Worm (Caenorhabditis elegans) whole organism, young adult: ENCODE results near the gene Y73B6BL.44.
A peak's percentile ranks its signal among the peaks of the same experiment; 100 is the strongest.

Experiments used
- B0035.1 ChIP-seq: sonication (generic microtip); optimal IDR thresholded peaks from 2 replicates; lab custom pipeline; 2016; ENCODE audit warnings: missing genetic modification characterization, mild to moderate bottlenecking, missing compliant biosample characterization, missing genotype, missing genetic modification reagents
- C06A6.2 ChIP-seq: fragments of 200-800 bp; sonication (Bioruptor generic); conservative IDR thresholded peaks from 2 replicates; pipeline ENCODE4 v1.3.6; 2022; ENCODE audit warnings: missing genetic modification characterization, missing compliant biosample characterization
- C17E4.6 ChIP-seq: fragments of 200-800 bp; sonication (Bioruptor generic); IDR thresholded peaks from 2 replicates; pipeline ENCODE4 v1.3.6; 2022; ENCODE audit warnings: missing genetic modification reagents, missing genetic modification characterization, missing compliant biosample characterization
- F23B12.7 ChIP-seq: sonication (generic microtip); optimal IDR thresholded peaks from 2 replicates; lab custom pipeline; 2017; ENCODE audit warnings: missing genetic modification characterization, mild to moderate bottlenecking, missing compliant biosample characterization, antibody characterized with exemption, moderate library complexity; ENCODE audit not compliant: insufficient read depth
- F37B4.10 ChIP-seq: fragments of 200-800 bp; sonication (Bioruptor generic); IDR thresholded peaks from 2 replicates; pipeline ENCODE4 v1.3.6; 2022; ENCODE audit warnings: missing genetic modification characterization, missing compliant biosample characterization
- F39B2.1 ChIP-seq: fragments of 200-800 bp; sonication (Bioruptor generic); IDR thresholded peaks from 2 replicates; pipeline ENCODE4 v1.3.6; 2022; ENCODE audit warnings: missing genetic modification reagents, missing genetic modification characterization, missing compliant biosample characterization
- F57A8.1 ChIP-seq: fragments of 200-800 bp; sonication (Bioruptor generic); optimal IDR thresholded peaks from 2 replicates; lab custom pipeline; 2018; ENCODE audit warnings: mild to moderate bottlenecking, missing genetic modification characterization, moderate library complexity, missing compliant biosample characterization
- F57C9.4 ChIP-seq: sonication (generic microtip); optimal IDR thresholded peaks from 2 replicates; lab custom pipeline; 2017; ENCODE audit warnings: mild to moderate bottlenecking, missing genetic modification characterization, missing compliant biosample characterization
- T26A5.8 ChIP-seq: sonication (generic microtip); optimal IDR thresholded peaks from 2 replicates; lab custom pipeline; 2016; ENCODE audit warnings: missing genetic modification characterization, missing compliant biosample characterization
- Y79H2A.3 ChIP-seq: fragments of 200-800 bp; sonication (Bioruptor generic); conservative IDR thresholded peaks from 2 replicates; pipeline ENCODE4 v1.3.6; 2022; ENCODE audit warnings: missing genetic modification reagents, missing genetic modification characterization, missing compliant biosample characterization
- ama-1 ChIP-seq, 3 experiments: fragments of 150-350 bp in 1 of 3; sonication (generic microtip) in 2 of 3; optimal IDR thresholded peaks; 2 replicates each; lab custom pipeline; 2014 to 2018; ENCODE audit warnings: missing biosample characterization in 2 of 3, missing genetic modification characterization in 2 of 3, missing genetic modification reagents in 2 of 3
- bed-1 ChIP-seq: fragments of 200-800 bp; sonication (Bioruptor generic); IDR thresholded peaks from 2 replicates; pipeline ENCODE4 v1.3.6; 2022; ENCODE audit warnings: missing genetic modification reagents, missing genetic modification characterization, missing compliant biosample characterization
- cebp-1 ChIP-seq, 2 experiments: fragments of 200-800 bp in 1 of 2; sonication (Bioruptor generic) in 1 of 2; sonication (generic microtip) in 1 of 2; IDR thresholded peaks in 1 of 2; optimal IDR thresholded peaks in 1 of 2; 2 replicates each; pipeline versions ENCODE4 v1.3.6 to Lab custom; 2017 to 2022; ENCODE audit warnings: missing compliant biosample characterization in 2 of 2, missing genetic modification characterization in 2 of 2, mild to moderate bottlenecking in 1 of 2, missing genetic modification reagents in 1 of 2, moderate library complexity in 1 of 2
- ceh-79 ChIP-seq: sonication (generic microtip); optimal IDR thresholded peaks from 2 replicates; lab custom pipeline; 2017; ENCODE audit warnings: mild to moderate bottlenecking, missing genetic modification characterization, missing compliant biosample characterization
- chd-7 ChIP-seq: sonication (generic microtip); optimal IDR thresholded peaks from 2 replicates; lab custom pipeline; 2016; ENCODE audit warnings: mild to moderate bottlenecking, missing genetic modification characterization, moderate library complexity, missing compliant biosample characterization
- dox-1 ChIP-seq: fragments of 200-800 bp; sonication (Bioruptor generic); IDR thresholded peaks from 2 replicates; pipeline ENCODE4 v1.3.6; 2022; ENCODE audit warnings: missing genetic modification reagents, missing genetic modification characterization, missing compliant biosample characterization
- dpff-1 ChIP-seq: sonication (generic microtip); optimal IDR thresholded peaks from 2 replicates; lab custom pipeline; 2017; ENCODE audit warnings: mild to moderate bottlenecking, missing genetic modification characterization, missing compliant biosample characterization
- dpl-1 ChIP-seq: fragments of 150-350 bp; optimal IDR thresholded peaks from 2 replicates; lab custom pipeline; 2014; ENCODE audit warnings: missing biosample characterization, missing genetic modification reagents, missing genetic modification characterization
- egrh-3 ChIP-seq: fragments of 200-800 bp; sonication (Bioruptor generic); IDR thresholded peaks from 2 replicates; pipeline ENCODE4 v1.3.6; 2022; ENCODE audit warnings: missing genetic modification reagents, missing genetic modification characterization, missing compliant biosample characterization
- hlh-12 ChIP-seq: sonication (generic microtip); optimal IDR thresholded peaks from 2 replicates; lab custom pipeline; 2016; ENCODE audit warnings: missing genetic modification characterization, missing compliant biosample characterization
- hmg-20 ChIP-seq: fragments of 200-800 bp; sonication (Bioruptor generic); IDR thresholded peaks from 2 replicates; pipeline ENCODE4 v1.3.6; 2022; ENCODE audit warnings: missing genetic modification reagents, missing genetic modification characterization, missing compliant biosample characterization
- hrde-1 ChIP-seq: sonication (generic microtip); optimal IDR thresholded peaks from 2 replicates; lab custom pipeline; 2016; ENCODE audit warnings: missing genetic modification characterization, mild to moderate bottlenecking, missing compliant biosample characterization, moderate library complexity, missing genotype, missing genetic modification reagents, borderline replicate concordance
- hsf-1 ChIP-seq: fragments of 200-800 bp; sonication (Bioruptor generic); IDR thresholded peaks from 2 replicates; pipeline ENCODE4 v1.3.6; 2022; ENCODE audit warnings: missing genetic modification reagents, missing genetic modification characterization, missing compliant biosample characterization
- lag-1 ChIP-seq: fragments of 200-800 bp; sonication (Bioruptor generic); IDR thresholded peaks from 2 replicates; pipeline ENCODE4 v1.3.6; 2022; ENCODE audit warnings: missing genetic modification reagents, missing genetic modification characterization, missing compliant biosample characterization
- lin-35 ChIP-seq, 3 experiments: fragments of 150-350 bp in 2 of 3; sonication (generic microtip) in 1 of 3; optimal IDR thresholded peaks; 2 replicates each; lab custom pipeline; 2014 to 2018; ENCODE audit warnings: missing biosample characterization in 3 of 3, missing genetic modification characterization in 3 of 3, missing genetic modification reagents in 3 of 3
- lin-54 ChIP-seq: fragments of 200-800 bp; sonication (Bioruptor generic); optimal IDR thresholded peaks from 2 replicates; lab custom pipeline; 2018; ENCODE audit warnings: mild to moderate bottlenecking, missing genetic modification characterization, missing compliant biosample characterization
- lir-1 ChIP-seq: fragments of 200-800 bp; sonication (Bioruptor generic); conservative IDR thresholded peaks from 2 replicates; pipeline ENCODE4 v1.3.6; 2022; ENCODE audit warnings: missing genetic modification reagents, missing genetic modification characterization, missing compliant biosample characterization
- lsy-27 ChIP-seq: sonication (generic microtip); optimal IDR thresholded peaks from 2 replicates; lab custom pipeline; 2017; ENCODE audit warnings: missing genetic modification characterization, mild to moderate bottlenecking, missing compliant biosample characterization, antibody characterized with exemption, missing genotype, borderline replicate concordance; ENCODE audit not compliant: insufficient read depth
- mes-4 ChIP-seq: sonication (generic microtip); optimal IDR thresholded peaks from 2 replicates; lab custom pipeline; 2016; ENCODE audit warnings: missing genotype, missing genetic modification characterization, missing compliant biosample characterization
- mxl-1 ChIP-seq: sonication (generic microtip); optimal IDR thresholded peaks from 2 replicates; lab custom pipeline; 2016; ENCODE audit warnings: missing genetic modification characterization, missing compliant biosample characterization
- nfyb-1 ChIP-seq: fragments of 200-800 bp; sonication (Bioruptor generic); IDR thresholded peaks from 2 replicates; pipeline ENCODE4 v1.3.6; 2022; ENCODE audit warnings: missing genetic modification reagents, missing genetic modification characterization, missing compliant biosample characterization
- pbrm-1 ChIP-seq: fragments of 200-800 bp; sonication (Bioruptor generic); IDR thresholded peaks from 2 replicates; pipeline ENCODE4 v1.3.6; 2022; ENCODE audit warnings: missing genetic modification reagents, missing genetic modification characterization, missing compliant biosample characterization
- rpc-1 ChIP-seq, 2 experiments: fragments of 150-350 bp in 1 of 2; sonication (generic microtip) in 1 of 2; optimal IDR thresholded peaks; 2 replicates each; lab custom pipeline; 2014 to 2018; ENCODE audit warnings: missing biosample characterization in 1 of 2, missing genetic modification characterization in 1 of 2, missing genetic modification reagents in 1 of 2, missing genotype in 1 of 2
- sdz-38 ChIP-seq: sonication (generic microtip); optimal IDR thresholded peaks from 2 replicates; lab custom pipeline; 2016; ENCODE audit warnings: missing genotype, missing genetic modification characterization, missing compliant biosample characterization
- snpc-1.1 ChIP-seq: sonication (generic microtip); optimal IDR thresholded peaks from 2 replicates; lab custom pipeline; 2017; ENCODE audit warnings: missing genetic modification characterization, mild to moderate bottlenecking, missing compliant biosample characterization, antibody characterized with exemption, moderate library complexity, missing genotype, missing genetic modification reagents; ENCODE audit not compliant: insufficient read depth
- snpc-1.3 ChIP-seq: sonication (generic microtip); optimal IDR thresholded peaks from 2 replicates; lab custom pipeline; 2017; ENCODE audit warnings: missing genetic modification characterization, mild to moderate bottlenecking, missing compliant biosample characterization, antibody characterized with exemption, moderate library complexity, missing genotype, missing genetic modification reagents; ENCODE audit not compliant: insufficient read depth
- somi-1 ChIP-seq: fragments of 200-800 bp; sonication (Bioruptor generic); optimal IDR thresholded peaks from 2 replicates; lab custom pipeline; 2018; ENCODE audit warnings: mild to moderate bottlenecking, missing genetic modification characterization, missing compliant biosample characterization
- tbp1 ChIP-seq: fragments of 200-800 bp; sonication (Bioruptor generic); optimal IDR thresholded peaks from 2 replicates; lab custom pipeline; 2018; ENCODE audit warnings: mild to moderate bottlenecking, missing genetic modification characterization, missing compliant biosample characterization
- zfh-2 ChIP-seq: fragments of 200-800 bp; sonication (Bioruptor generic); conservative IDR thresholded peaks from 2 replicates; pipeline ENCODE4 v1.3.6; 2022; ENCODE audit warnings: missing genetic modification reagents, missing genetic modification characterization, missing compliant biosample characterization
- ztf-22 ChIP-seq: fragments of 200-800 bp; sonication (Bioruptor generic); optimal IDR thresholded peaks from 2 replicates; lab custom pipeline; 2018; ENCODE audit warnings: mild to moderate bottlenecking, missing genetic modification characterization, moderate library complexity, missing compliant biosample characterization
- ztf-28 ChIP-seq: fragments of 200-800 bp; sonication (Bioruptor generic); IDR thresholded peaks from 2 replicates; pipeline ENCODE4 v1.3.6; 2022; ENCODE audit warnings: missing genetic modification reagents, missing genetic modification characterization, missing compliant biosample characterization

Gene Y73B6BL.44

DNA sequence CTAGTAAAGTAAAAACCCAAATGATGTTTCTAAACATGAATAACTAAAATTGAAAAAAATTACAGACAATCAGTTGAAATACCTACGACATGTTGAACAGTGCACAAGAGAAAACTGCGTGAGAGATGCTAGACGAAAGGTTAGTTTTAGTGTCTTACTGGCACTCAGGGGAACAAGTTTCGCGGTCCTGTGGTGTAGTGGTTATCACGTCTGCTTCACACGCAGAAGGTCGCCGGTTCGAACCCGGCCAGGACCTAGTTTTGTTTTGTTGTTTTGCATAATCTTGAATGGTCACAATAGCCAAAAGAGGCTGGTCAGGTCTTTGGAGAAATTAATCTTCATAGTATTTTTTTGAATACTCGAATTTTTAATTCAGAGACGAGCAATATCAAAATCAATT is 12.4 kb upstream of the Y73B6BL.44 start (continued):
- TF ChIP-seq ztf-28 (no peak; the same call in 1 of the 2 replicates), nfyb-1 (peak; percentile 78), chd-7 (tag; lab: Kevin White, UChicago) (no peak), hrde-1 (tag; lab: Kevin White, UChicago) (peak; percentile 27), F23B12.7 (peak; percentile 67), F39B2.1 (GFP tag; lab: Robert Waterston, UW) (0 out of 2 replicates have a peak, but pooled peaks have one; percentile 57), T26A5.8 (no peak), lir-1 (GFP tag; lab: Robert Waterston, UW) (no peak), ztf-22 (GFP tag; lab: Kevin White, UChicago) (no peak)

DNA sequence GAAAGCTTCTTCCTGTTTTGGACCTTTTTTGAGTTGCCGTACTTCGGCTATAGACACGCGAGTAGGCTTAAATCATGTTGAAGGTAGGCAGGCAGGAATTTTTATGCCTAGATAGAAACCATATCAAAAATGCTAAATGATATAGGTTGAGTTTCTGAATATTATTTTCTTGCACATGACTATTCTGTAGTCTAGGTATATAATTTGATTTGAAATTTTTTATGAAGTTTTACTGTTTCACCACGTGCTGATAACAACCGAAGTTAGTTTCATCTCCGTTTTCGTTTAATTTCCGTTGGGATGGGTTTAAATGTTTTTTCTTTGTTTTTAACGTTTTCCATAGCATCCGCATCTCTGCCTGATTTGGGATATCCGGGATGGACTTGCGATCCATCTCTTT is 6.4 kb upstream of the Y73B6BL.44 start, which contains the start of gene Y73B6BL.37:
Gene Y73B6BL.37 (plus strand): TSS at position 301 of the 400 bp plus-strand sequence.
- TF ChIP-seq lin-54 (GFP tag; lab: Kevin White, UChicago) (no peak), somi-1 (GFP tag; lab: Kevin White, UChicago) (no peak), mxl-1 (tag; lab: Kevin White, UChicago) (no peak), egrh-3 (GFP tag; lab: Robert Waterston, UW) (no peak), tbp1 (GFP tag; lab: Kevin White, UChicago) (no peak), cebp-1 (GFP tag; IDR thresholded peaks at IDR 0.05; lab: Robert Waterston, UW) (no peak), cebp-1 (tag; optimal IDR thresholded peaks at IDR 0.05; lab: Kevin White, UChicago) (no peak), sdz-38 (tag; lab: Kevin White, UChicago) (no peak), B0035.1 (tag; lab: Kevin White, UChicago) (no peak), lag-1 (no peak), hlh-12 (tag; lab: Kevin White, UChicago) (no peak), ceh-79 (no peak), dpff-1 (tag; lab: Kevin White, UChicago) (no peak), bed-1 (no peak), snpc-1.1 (tag; lab: Kevin White, UChicago) (no peak), rpc-1 (optimal IDR thresholded peaks at IDR 0.05; lab: Kevin White, UChicago) (no peak), rpc-1 (tag; optimal IDR thresholded peaks at IDR 0.05; lab: Kevin White, UChicago) (no peak), zfh-2 (GFP tag; lab: Robert Waterston, UW) (no peak), dox-1 (GFP tag; lab: Robert Waterston, UW) (no peak)

DNA sequence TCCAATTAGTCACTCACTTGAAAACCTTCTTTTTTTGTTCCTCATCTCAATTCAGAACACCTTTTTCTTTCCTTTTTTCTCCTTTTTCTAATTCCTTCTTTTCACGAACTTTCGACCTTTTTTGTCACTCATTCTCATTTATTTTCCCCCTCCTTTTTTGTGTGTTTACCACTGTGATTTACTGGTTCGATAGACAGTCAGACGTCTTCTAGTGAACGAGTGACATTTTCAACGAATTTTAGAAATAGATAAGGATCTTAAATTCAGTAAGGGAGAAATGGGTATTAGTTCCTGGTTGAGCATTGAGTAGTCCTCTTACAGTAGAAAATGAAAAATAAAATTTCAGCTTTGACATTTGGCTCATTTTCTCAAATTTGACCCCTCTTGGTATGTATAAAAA is 1.5 kb upstream of the Y73B6BL.44 start:
- TF ChIP-seq hsf-1 (GFP tag; lab: Robert Waterston, UW) (no peak), ztf-28 (no peak), ama-1 (optimal IDR thresholded peaks at IDR 0.05; lab: Kevin White, UChicago) (no peak), ama-1 (GFP tag; optimal IDR thresholded peaks at IDR 0.05; lab: Kevin White, UChicago) (no peak), F37B4.10 (no peak), C17E4.6 (no peak)

DNA sequence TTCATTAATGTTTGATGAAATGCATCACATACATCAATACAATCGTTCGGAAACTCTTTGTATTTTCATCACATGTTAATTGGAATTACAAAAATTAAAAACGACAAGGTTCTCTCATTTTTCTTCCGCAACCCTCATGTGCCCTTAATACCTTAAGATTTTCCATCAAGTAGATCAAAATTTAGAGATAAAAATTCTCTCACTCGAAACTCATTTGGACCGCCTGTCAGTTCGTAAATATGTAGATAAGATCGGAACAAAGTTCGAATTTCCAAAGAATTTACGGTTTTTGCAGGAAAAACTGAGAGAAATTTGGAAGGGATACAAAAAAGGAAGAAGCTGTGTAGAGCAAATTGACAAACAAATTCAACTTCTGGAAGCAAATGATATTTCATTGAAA is 2.7 kb downstream of the Y73B6BL.44 start:
- TF ChIP-seq pbrm-1 (GFP tag; lab: Robert Waterston, UW): no peak
- TF ChIP-seq hmg-20 (GFP tag; lab: Robert Waterston, UW): no peak
- TF ChIP-seq snpc-1.3 (tag; lab: Kevin White, UChicago): no peak
- TF ChIP-seq C06A6.2 (GFP tag; lab: Robert Waterston, UW): no peak
- no peak for TF ChIP-seq lsy-27 (tag; lab: Kevin White, UChicago)
- no peak for TF ChIP-seq F57C9.4 (tag; lab: Kevin White, UChicago)
- no peak for TF ChIP-seq dpl-1 (GFP tag; lab: Kevin White, UChicago)
- no peak for TF ChIP-seq mes-4 (tag; lab: Kevin White, UChicago)
- no peak for TF ChIP-seq Y79H2A.3 (GFP tag; lab: Robert Waterston, UW)
- TF ChIP-seq lin-35 (GFP tag; optimal IDR thresholded peaks at IDR 0.05; lab: Kevin White, UChicago): no peak
- TF ChIP-seq F57A8.1 (GFP tag; lab: Kevin White, UChicago): no peak
